Worm (Caenorhabditis elegans): ENCODE measurements around the gene T01H3.3.

T01H3.3 gene

DNA sequence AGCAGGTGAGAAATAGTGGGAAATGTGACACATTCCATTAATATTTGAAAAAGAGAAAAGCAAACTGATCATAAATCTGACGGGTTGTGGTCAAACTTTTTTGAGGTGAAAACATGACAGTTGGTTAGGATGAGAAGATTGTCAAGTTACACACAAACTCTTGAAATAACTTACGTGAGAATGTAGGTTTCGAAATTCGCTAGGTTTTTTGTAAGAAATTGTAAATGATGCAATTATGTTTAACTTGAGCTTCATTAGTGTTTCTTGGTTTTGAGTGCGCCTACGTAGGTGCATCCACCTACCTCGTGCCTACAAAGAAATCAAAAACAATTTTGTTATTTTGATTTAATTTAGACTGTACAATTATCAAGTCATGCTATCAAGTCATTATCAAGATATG, 38.4 kb downstream of the T01H3.3 start, which contains the start of gene cex-2:
Gene cex-2 (minus strand): TSS at position 101 of the 400 bp plus-strand sequence.
- TF ChIP-seq cog-1 (tag; optimal IDR thresholded peaks at IDR 0.05) (no peak), klf-2 (GFP tag; conservative IDR thresholded peaks at IDR 0.05) (no peak), T22C8.4 (GFP tag; IDR thresholded peaks at IDR 0.05) (no peak), ztf-23 (GFP tag; IDR thresholded peaks at IDR 0.05) (no peak), tab-1 (GFP tag; IDR thresholded peaks at IDR 0.05) (no peak), med-1 (GFP tag; optimal IDR thresholded peaks at IDR 0.05; ENCODE audit: insufficient read depth) (no peak), flt-1 (GFP tag; IDR thresholded peaks at IDR 0.05) (no peak), ref-1 (GFP tag; conservative IDR thresholded peaks at IDR 0.05) (no peak), ztf-29 (GFP tag; IDR thresholded peaks at IDR 0.05) (no peak)

ce11 chrII:7832054-7832453, 41.6 kb downstream of the T01H3.3 start, which contains the start of gene T09A5.14:
Gene T09A5.14, plus strand, starts transcription at chrII:7832354.
- no peak for TF ChIP-seq ref-1 (GFP tag; conservative IDR thresholded peaks at IDR 0.05)
- no peak for TF ChIP-seq ztf-29 (GFP tag; IDR thresholded peaks at IDR 0.05)
- no peak for TF ChIP-seq med-1 (GFP tag; optimal IDR thresholded peaks at IDR 0.05; ENCODE audit: insufficient read depth)
- no peak for TF ChIP-seq T22C8.4 (GFP tag; IDR thresholded peaks at IDR 0.05)
- no peak for TF ChIP-seq cog-1 (tag; optimal IDR thresholded peaks at IDR 0.05)
- TF ChIP-seq flt-1 (GFP tag; IDR thresholded peaks at IDR 0.05) = no peak
- no peak for TF ChIP-seq tab-1 (GFP tag; IDR thresholded peaks at IDR 0.05)
- TF ChIP-seq ztf-23 (GFP tag; IDR thresholded peaks at IDR 0.05) = no peak
- TF ChIP-seq klf-2 (GFP tag; conservative IDR thresholded peaks at IDR 0.05) = no peak

ce11 chrII:7829616-7830015, 44.1 kb downstream of the T01H3.3 start:
- TF ChIP-seq ztf-29 (GFP tag; IDR thresholded peaks at IDR 0.05) = no peak
- TF ChIP-seq med-1 (GFP tag; optimal IDR thresholded peaks at IDR 0.05; ENCODE audit: insufficient read depth) = no peak
- no peak for TF ChIP-seq tab-1 (GFP tag; IDR thresholded peaks at IDR 0.05)
- TF ChIP-seq T22C8.4 (GFP tag; IDR thresholded peaks at IDR 0.05) = no peak
- no peak for TF ChIP-seq klf-2 (GFP tag; conservative IDR thresholded peaks at IDR 0.05)
- TF ChIP-seq cog-1 (tag; optimal IDR thresholded peaks at IDR 0.05) = no peak
- TF ChIP-seq ztf-23 (GFP tag; IDR thresholded peaks at IDR 0.05) = no peak
- no peak for TF ChIP-seq flt-1 (GFP tag; IDR thresholded peaks at IDR 0.05)

DNA sequence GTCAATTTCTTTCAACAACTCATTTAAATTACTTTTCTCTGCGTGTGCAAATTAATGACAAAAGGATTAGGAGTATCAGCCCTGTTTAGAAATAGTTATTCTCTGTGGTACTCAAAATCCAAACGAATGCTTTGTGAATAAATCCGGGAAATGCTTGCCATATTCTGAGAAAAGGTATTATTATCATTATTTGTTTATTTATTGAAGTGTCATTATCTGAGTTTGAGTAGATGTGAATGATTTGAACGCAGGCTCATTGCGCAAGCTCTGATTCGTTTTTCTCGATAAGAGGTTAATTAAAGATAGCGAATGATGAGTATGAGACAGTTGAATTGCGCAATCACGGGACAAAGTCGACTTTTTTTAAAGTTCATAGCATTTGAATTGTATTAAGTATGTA, 45.8 kb downstream of the T01H3.3 start:
- TF ChIP-seq cog-1 (tag; optimal IDR thresholded peaks at IDR 0.05) (no peak), flt-1 (GFP tag; IDR thresholded peaks at IDR 0.05) (no peak), ztf-29 (GFP tag; IDR thresholded peaks at IDR 0.05) (no peak)

ce11 chrII:7825107-7825506, 48.6 kb downstream of the T01H3.3 start, which contains the start of gene srw-62:
Gene srw-62, plus strand, starts transcription at chrII:7825407.
- TF ChIP-seq ref-1 (GFP tag; conservative IDR thresholded peaks at IDR 0.05) = no peak
- no peak for TF ChIP-seq med-1 (GFP tag; optimal IDR thresholded peaks at IDR 0.05; ENCODE audit: insufficient read depth)
- TF ChIP-seq flt-1 (GFP tag; IDR thresholded peaks at IDR 0.05) = no peak
- TF ChIP-seq klf-2 (GFP tag; conservative IDR thresholded peaks at IDR 0.05) = no peak
- no peak for TF ChIP-seq T22C8.4 (GFP tag; IDR thresholded peaks at IDR 0.05)
- no peak for TF ChIP-seq cog-1 (tag; optimal IDR thresholded peaks at IDR 0.05)
- TF ChIP-seq ztf-23 (GFP tag; IDR thresholded peaks at IDR 0.05) = no peak
- TF ChIP-seq ztf-29 (GFP tag; IDR thresholded peaks at IDR 0.05) = no peak
- no peak for TF ChIP-seq tab-1 (GFP tag; IDR thresholded peaks at IDR 0.05)

- TF ChIP-seq tab-1 (GFP tag; IDR thresholded peaks at IDR 0.05) (no peak), T22C8.4 (GFP tag; IDR thresholded peaks at IDR 0.05) (no peak), ref-1 (GFP tag; conservative IDR thresholded peaks at IDR 0.05) (no peak), ztf-29 (GFP tag; IDR thresholded peaks at IDR 0.05) (no peak), klf-2 (GFP tag; conservative IDR thresholded peaks at IDR 0.05) (no peak), cog-1 (tag; optimal IDR thresholded peaks at IDR 0.05) (no peak), flt-1 (GFP tag; IDR thresholded peaks at IDR 0.05) (no peak), ztf-23 (GFP tag; IDR thresholded peaks at IDR 0.05) (no peak), med-1 (GFP tag; optimal IDR thresholded peaks at IDR 0.05; ENCODE audit: insufficient read depth) (no peak)
Observed at ce11 chrII:7822454-7822853, 51.2 kb downstream of the T01H3.3 start, which contains the start of gene irld-47. Gene irld-47, minus strand, starts transcription at chrII:7822554.
